Worm (Caenorhabditis elegans) whole organism, late embryonic: ENCODE results near the gene pgl-1.

ENCODE experiments used
- C38D4.7 ChIP-seq: fragments of 200-800 bp; sonication (Bioruptor generic); optimal IDR thresholded peaks from 2 replicates; lab custom pipeline; 2018; ENCODE audit warnings: mild to moderate bottlenecking, missing genetic modification characterization, moderate library complexity, missing compliant biosample characterization
- F13H6.1 ChIP-seq: sonication (generic microtip); optimal IDR thresholded peaks from 2 replicates; lab custom pipeline; 2016; ENCODE audit warnings: missing genetic modification characterization, missing compliant biosample characterization
- K02D7.2 ChIP-seq: sonication (generic microtip); optimal IDR thresholded peaks from 2 replicates; lab custom pipeline; 2017; ENCODE audit warnings: mild to moderate bottlenecking, missing genetic modification characterization, missing compliant biosample characterization
- K09A11.1 ChIP-seq: sonication (generic microtip); optimal IDR thresholded peaks from 2 replicates; lab custom pipeline; 2017; ENCODE audit warnings: antibody characterized with exemption, mild to moderate bottlenecking, missing genetic modification characterization, missing compliant biosample characterization; ENCODE audit not compliant: insufficient read depth
- Y22D7AL.16 ChIP-seq: sonication (generic microtip); optimal IDR thresholded peaks from 2 replicates; lab custom pipeline; 2016; ENCODE audit warnings: missing genetic modification characterization, missing compliant biosample characterization
- ama-1 ChIP-seq: fragments of 150-350 bp; optimal IDR thresholded peaks from 2 replicates; lab custom pipeline; 2014
- ceh-18 ChIP-seq: sonication (generic microtip); optimal IDR thresholded peaks from 2 replicates; lab custom pipeline; 2016; ENCODE audit warnings: missing genetic modification characterization, missing compliant biosample characterization
- ceh-22 ChIP-seq: sonication (generic microtip); optimal IDR thresholded peaks from 2 replicates; lab custom pipeline; 2017; ENCODE audit warnings: missing biosample characterization, missing genetic modification characterization
- ceh-24 ChIP-seq: sonication (generic microtip); optimal IDR thresholded peaks from 2 replicates; lab custom pipeline; 2016; ENCODE audit warnings: mild to moderate bottlenecking, missing genetic modification characterization, missing compliant biosample characterization
- ceh-30 ChIP-seq: fragments of 150-350 bp; optimal IDR thresholded peaks from 2 replicates; lab custom pipeline; 2014; ENCODE audit warnings: missing biosample characterization, missing genetic modification characterization
- ceh-45 ChIP-seq: fragments of 200-800 bp; sonication (Bioruptor generic); IDR thresholded peaks from 2 replicates; pipeline ENCODE4 v1.3.6; 2022; ENCODE audit warnings: missing genetic modification reagents, missing genetic modification characterization, missing compliant biosample characterization
- ceh-48 ChIP-seq: sonication (generic microtip); optimal IDR thresholded peaks from 2 replicates; lab custom pipeline; 2016; ENCODE audit warnings: missing genetic modification characterization, inconsistent platforms, missing compliant biosample characterization
- ceh-9 ChIP-seq: sonication (generic microtip); optimal IDR thresholded peaks from 2 replicates; lab custom pipeline; 2016; ENCODE audit warnings: mild to moderate bottlenecking, missing genetic modification characterization, inconsistent platforms, missing compliant biosample characterization
- dmd-4 ChIP-seq: sonication (generic microtip); optimal IDR thresholded peaks from 2 replicates; lab custom pipeline; 2016; ENCODE audit warnings: borderline replicate concordance, missing genetic modification characterization, missing compliant biosample characterization
- dve-1 ChIP-seq: sonication (generic microtip); optimal IDR thresholded peaks from 2 replicates; lab custom pipeline; 2017; ENCODE audit warnings: antibody characterized with exemption, mild to moderate bottlenecking, missing genetic modification characterization, missing compliant biosample characterization
- gmeb-2 ChIP-seq: sonication (generic microtip); optimal IDR thresholded peaks from 2 replicates; lab custom pipeline; 2016; ENCODE audit warnings: missing genetic modification characterization, inconsistent platforms, missing compliant biosample characterization
- hlh-13 ChIP-seq: fragments of 200-800 bp; sonication (Bioruptor generic); optimal IDR thresholded peaks from 2 replicates; lab custom pipeline; 2018; ENCODE audit warnings: mild to moderate bottlenecking, missing genetic modification characterization, missing compliant biosample characterization
- hlh-6 ChIP-seq: sonication (generic microtip); optimal IDR thresholded peaks from 2 replicates; lab custom pipeline; 2016; ENCODE audit warnings: missing genotype, missing genetic modification characterization, missing compliant biosample characterization
- hlh-8 ChIP-seq: sonication (generic microtip); optimal IDR thresholded peaks from 2 replicates; lab custom pipeline; 2016; ENCODE audit warnings: missing genotype, missing genetic modification characterization, missing compliant biosample characterization
- lin-11 ChIP-seq: fragments of 200-800 bp; sonication (Bioruptor generic); optimal IDR thresholded peaks from 2 replicates; lab custom pipeline; 2018; ENCODE audit warnings: mild to moderate bottlenecking, missing genetic modification characterization, missing compliant biosample characterization
- mec-3 ChIP-seq: sonication (generic microtip); optimal IDR thresholded peaks from 2 replicates; lab custom pipeline; 2016; ENCODE audit warnings: borderline replicate concordance, missing genetic modification characterization, missing compliant biosample characterization
- nhr-232 ChIP-seq: sonication (generic microtip); optimal IDR thresholded peaks from 2 replicates; lab custom pipeline; 2016; ENCODE audit warnings: missing genetic modification characterization, missing compliant biosample characterization
- pat-9 ChIP-seq: fragments of 200-800 bp; sonication (Bioruptor generic); optimal IDR thresholded peaks from 2 replicates; lab custom pipeline; 2018; ENCODE audit warnings: mild to moderate bottlenecking, missing genetic modification characterization, moderate library complexity, missing compliant biosample characterization
- pax-1 ChIP-seq: fragments of 150-350 bp; optimal IDR thresholded peaks from 2 replicates; lab custom pipeline; 2014; ENCODE audit warnings: missing biosample characterization, missing genetic modification characterization
- pha-2 ChIP-seq: sonication (generic microtip); optimal IDR thresholded peaks from 2 replicates; lab custom pipeline; 2017; ENCODE audit warnings: mild to moderate bottlenecking, missing genetic modification characterization, missing compliant biosample characterization
- pha-4 ChIP-seq: fragments of 150-350 bp; optimal IDR thresholded peaks from 2 replicates; lab custom pipeline; 2018; ENCODE audit warnings: missing biosample characterization, missing genetic modification reagents, missing genetic modification characterization
- pqm-1 ChIP-seq: sonication (generic microtip); optimal IDR thresholded peaks from 2 replicates; lab custom pipeline; 2016; ENCODE audit warnings: missing genetic modification characterization, missing compliant biosample characterization
- pros-1 ChIP-seq: fragments of 150-350 bp; optimal IDR thresholded peaks from 2 replicates; lab custom pipeline; 2014; ENCODE audit warnings: missing biosample characterization, missing genetic modification reagents, missing genetic modification characterization
- ref-2 ChIP-seq: sonication (generic microtip); optimal IDR thresholded peaks from 2 replicates; lab custom pipeline; 2016; ENCODE audit warnings: missing genetic modification characterization, missing compliant biosample characterization
- rnt-1 ChIP-seq: sonication (generic microtip); optimal IDR thresholded peaks from 2 replicates; lab custom pipeline; 2016; ENCODE audit warnings: missing genetic modification characterization, missing compliant biosample characterization
- sox-2 ChIP-seq: fragments of 200-800 bp; sonication (Bioruptor generic); IDR thresholded peaks from 2 replicates; pipeline ENCODE4 v1.3.6; 2022; ENCODE audit warnings: missing genetic modification reagents, missing genetic modification characterization, missing compliant biosample characterization
- sox-4 ChIP-seq: sonication (generic microtip); optimal IDR thresholded peaks from 2 replicates; lab custom pipeline; 2017; ENCODE audit warnings: mild to moderate bottlenecking, missing genetic modification characterization, inconsistent platforms, missing compliant biosample characterization
- syd-9 ChIP-seq: sonication (generic microtip); optimal IDR thresholded peaks from 2 replicates; lab custom pipeline; 2016; ENCODE audit warnings: mild to moderate bottlenecking, missing genetic modification characterization, moderate library complexity, missing compliant biosample characterization
- ttx-3 ChIP-seq: sonication (generic microtip); optimal IDR thresholded peaks from 2 replicates; lab custom pipeline; 2016; ENCODE audit warnings: missing genetic modification reagents, missing genetic modification characterization, missing compliant biosample characterization
- zip-5 ChIP-seq: sonication (generic microtip); optimal IDR thresholded peaks from 2 replicates; lab custom pipeline; 2016; ENCODE audit warnings: missing genetic modification characterization, missing compliant biosample characterization
- ztf-16 ChIP-seq: sonication (generic microtip); optimal IDR thresholded peaks from 2 replicates; lab custom pipeline; 2017; ENCODE audit warnings: missing genetic modification characterization, missing compliant biosample characterization

Gene pgl-1

ce11 chrIV:7012214-7012613, 35.1 kb upstream of the pgl-1 start:
- TF ChIP-seq pax-1 (tag; lab: Kevin White, UChicago) (no peak), rnt-1 (tag; lab: Kevin White, UChicago) (no peak), ztf-16 (tag; lab: Kevin White, UChicago) (no peak), K02D7.2 (tag; lab: Kevin White, UChicago) (no peak), pros-1 (no peak), pqm-1 (tag; lab: Kevin White, UChicago) (no peak), nhr-232 (tag; lab: Kevin White, UChicago) (no peak), ceh-48 (no peak)
- TF ChIP-seq, all 69 proteins: peak for 0

- TF ChIP-seq hlh-13 (GFP tag; lab: Kevin White, UChicago): no peak
- no peak for TF ChIP-seq pax-1 (tag; lab: Kevin White, UChicago)
- TF ChIP-seq ceh-30 (tag; lab: Kevin White, UChicago): no peak
- TF ChIP-seq C38D4.7 (GFP tag; lab: Kevin White, UChicago): no peak
- TF ChIP-seq sox-4: no peak
- no peak for TF ChIP-seq syd-9 (tag; lab: Kevin White, UChicago)
- TF ChIP-seq hlh-6 (tag; lab: Kevin White, UChicago): no peak
Measured at ce11 chrIV:7011728-7012127, 34.6 kb upstream of the pgl-1 start, which contains the start of gene trxr-1. trxr-1 (plus strand) TSS chrIV:7011954.

ce11 chrIV:7010835-7011234, 33.7 kb upstream of the pgl-1 start, which contains the start of gene C25A8.1:
C25A8.1 (plus strand) TSS chrIV:7011135.
- TF ChIP-seq ref-2 (tag; lab: Kevin White, UChicago) (no peak), K09A11.1 (tag; lab: Kevin White, UChicago) (no peak), ztf-16 (tag; lab: Kevin White, UChicago) (no peak), ceh-24 (tag; lab: Kevin White, UChicago) (no peak), sox-2 (GFP tag; lab: Robert Waterston, UW) (no peak), F13H6.1 (tag; lab: Kevin White, UChicago) (no peak), mec-3 (tag; lab: Kevin White, UChicago) (no peak), dmd-4 (tag; lab: Kevin White, UChicago) (no peak), pha-4 (no peak), ceh-9 (tag; lab: Kevin White, UChicago) (no peak), ttx-3 (tag; lab: Kevin White, UChicago) (no peak), ceh-45 (no peak), lin-11 (tag; lab: Kevin White, UChicago) (no peak), pros-1 (no peak), gmeb-2 (tag; lab: Kevin White, UChicago) (no peak), Y22D7AL.16 (no peak), dve-1 (no peak), hlh-8 (tag; lab: Kevin White, UChicago) (no peak)

ce11 chrIV:7010195-7010594, 33.1 kb upstream of the pgl-1 start:
- no peak for TF ChIP-seq dmd-4 (tag; lab: Kevin White, UChicago)

ce11 chrIV:7009531-7009930, 32.4 kb upstream of the pgl-1 start, which contains the start of gene C25A8.2:
C25A8.2 (plus strand) TSS chrIV:7009831.
- TF ChIP-seq pat-9 (tag; lab: Kevin White, UChicago): no peak
- TF ChIP-seq zip-5 (tag; lab: Kevin White, UChicago): no peak
- TF ChIP-seq pax-1 (tag; lab: Kevin White, UChicago): no peak
- TF ChIP-seq ceh-18 (tag; lab: Kevin White, UChicago): no peak
- TF ChIP-seq ama-1 (lab: Kevin White, UChicago): no peak
- TF ChIP-seq ceh-22 (tag; lab: Kevin White, UChicago): no peak
- TF ChIP-seq pha-2 (tag; lab: Kevin White, UChicago): no peak
- no peak for TF ChIP-seq syd-9 (tag; lab: Kevin White, UChicago)
